Worm (Caenorhabditis elegans) whole organism, mixed stage, embryonic: ENCODE data around the gene Y43F8B.23.

Experiments used
- hlh-1 ChIP-seq: fragments of 150-350 bp; optimal IDR thresholded peaks from 2 replicates; lab custom pipeline; 2014; ENCODE audit warnings: missing biosample characterization, missing genetic modification reagents, missing genetic modification characterization
- lin-32 ChIP-seq: fragments of 200-800 bp; sonication (Bioruptor generic); optimal IDR thresholded peaks from 2 replicates; lab custom pipeline; 2018; ENCODE audit warnings: mild to moderate bottlenecking, missing genetic modification characterization, missing compliant biosample characterization
- nhr-12 ChIP-seq: fragments of 150-350 bp; optimal IDR thresholded peaks from 2 replicates; lab custom pipeline; 2014; ENCODE audit warnings: missing biosample characterization, missing genetic modification characterization
- nhr-2 ChIP-seq: fragments of 150-350 bp; optimal IDR thresholded peaks from 2 replicates; lab custom pipeline; 2014; ENCODE audit warnings: missing biosample characterization, missing genetic modification characterization
- nhr-237 ChIP-seq: fragments of 150-350 bp; optimal IDR thresholded peaks from 2 replicates; lab custom pipeline; 2014; ENCODE audit warnings: missing biosample characterization, missing genetic modification characterization
- nhr-76 ChIP-seq: sonication (generic microtip); optimal IDR thresholded peaks from 2 replicates; lab custom pipeline; 2017; ENCODE audit warnings: missing biosample characterization, missing genetic modification characterization
- pha-4 ChIP-seq: fragments of 150-350 bp; optimal IDR thresholded peaks from 2 replicates; lab custom pipeline; 2018; ENCODE audit warnings: missing biosample characterization, missing genetic modification reagents, missing genetic modification characterization
- sem-2 ChIP-seq: fragments of 200-800 bp; sonication (Bioruptor generic); optimal IDR thresholded peaks from 2 replicates; lab custom pipeline; 2018; ENCODE audit warnings: mild to moderate bottlenecking, missing genetic modification characterization, missing compliant biosample characterization
- sptf-1 ChIP-seq: sonication (generic microtip); optimal IDR thresholded peaks from 2 replicates; lab custom pipeline; 2017; ENCODE audit warnings: mild to moderate bottlenecking, missing genetic modification characterization, moderate library complexity, missing compliant biosample characterization
- tbx-8 ChIP-seq: fragments of 200-800 bp; sonication (Bioruptor generic); optimal IDR thresholded peaks from 2 replicates; lab custom pipeline; 2018; ENCODE audit warnings: mild to moderate bottlenecking, missing genetic modification characterization, moderate library complexity, missing compliant biosample characterization
- unc-120 ChIP-seq: sonication (generic microtip); optimal IDR thresholded peaks from 2 replicates; lab custom pipeline; 2017; ENCODE audit warnings: missing genetic modification characterization, missing compliant biosample characterization; ENCODE audit not compliant: poor library complexity, severe bottlenecking
- unc-39 ChIP-seq: fragments of 150-350 bp; optimal IDR thresholded peaks from 2 replicates; lab custom pipeline; 2014; ENCODE audit warnings: missing biosample characterization, missing genetic modification characterization
- unc-62 ChIP-seq: fragments of 150-350 bp; optimal IDR thresholded peaks from 2 replicates; lab custom pipeline; 2014; ENCODE audit warnings: missing biosample characterization, missing genetic modification reagents, missing genetic modification characterization

ce11 chrV:19432030-19432429 is 35.4 kb downstream of the Y43F8B.23 start:
- no peak for TF ChIP-seq unc-120 (tag; lab: Kevin White, UChicago)
- TF ChIP-seq tbx-8 (GFP tag; lab: Kevin White, UChicago), result no peak
- no peak for TF ChIP-seq sem-2 (GFP tag; lab: Kevin White, UChicago)
- TF ChIP-seq sptf-1 (tag; lab: Kevin White, UChicago), result no peak
- no peak for TF ChIP-seq lin-32 (GFP tag; lab: Kevin White, UChicago)
- TF ChIP-seq unc-62 (GFP tag; lab: Kevin White, UChicago), result no peak
- no peak for TF ChIP-seq nhr-2 (tag; lab: Kevin White, UChicago)
- TF ChIP-seq hlh-1 (tag; lab: Kevin White, UChicago), result no peak
- TF ChIP-seq nhr-237 (tag; lab: Kevin White, UChicago), result no peak
- no peak for TF ChIP-seq pha-4 (tag; lab: Kevin White, UChicago)
- no peak for TF ChIP-seq unc-39 (tag; lab: Kevin White, UChicago)
- no peak for TF ChIP-seq nhr-12 (tag; lab: Kevin White, UChicago)
- TF ChIP-seq nhr-76 (tag; lab: Kevin White, UChicago), result no peak
